Fruit fly (Drosophila melanogaster) whole organism: ENCODE data around the gene Sodh1.
A peak's percentile ranks its signal among the peaks of the same experiment; 100 is the strongest.

ENCODE experiments used
- CG8478 ChIP-seq: fragments of >200 bp; optimal IDR thresholded peaks from 2 replicates; lab custom pipeline; 2018; ENCODE audit warnings: inconsistent platforms
- Dll ChIP-seq: fragments of >200 bp; optimal IDR thresholded peaks from 2 replicates; lab custom pipeline; 2017
- EcR ChIP-seq, 2 experiments: fragments of >200 bp; optimal IDR thresholded peaks; 2 replicates each; lab custom pipeline; 2017; ENCODE audit warnings: missing biosample characterization in 2 of 2, missing genetic modification characterization in 2 of 2, missing genetic modification reagents in 2 of 2
- pan ChIP-seq: fragments of >200 bp; optimal IDR thresholded peaks from 2 replicates; lab custom pipeline; 2017
- psq ChIP-seq: fragments of >200 bp; optimal IDR thresholded peaks from 2 replicates; lab custom pipeline; 2017
- usp ChIP-seq: fragments of >200 bp; optimal IDR thresholded peaks from 2 replicates; lab custom pipeline; 2017; ENCODE audit warnings: missing biosample characterization, missing genetic modification characterization, mixed read lengths

- TF ChIP-seq psq (lab: Kevin White, UChicago) (no peak), CG8478 (lab: Kevin White, UChicago) (no peak), EcR (GFP tag; optimal IDR thresholded peaks at IDR 0.05; lab: Kevin White, UChicago) (no peak), usp (GFP tag; lab: Kevin White, UChicago) (no peak), pan (peak; percentile 87), Dll (lab: Kevin White, UChicago) (no peak)
Measured at dm6 chr3R:7090337-7090830, 38.2 kb downstream of the Sodh1 start.
